Fruit fly (Drosophila melanogaster): ENCODE data around the gene Cyt-b5-r.

dm6 chr2L:16804376-16804934 is 13.9 kb upstream of the Cyt-b5-r start, which contains the start of gene CG13272:
- TF ChIP-seq OdsH (GFP tag; optimal IDR thresholded peaks at IDR 0.05): no peak
- no peak for TF ChIP-seq Hr78 (GFP tag; optimal IDR thresholded peaks at IDR 0.05)
- no peak for TF ChIP-seq psq (GFP tag; optimal IDR thresholded peaks at IDR 0.05)
- no peak for TF ChIP-seq Dfd (GFP tag; optimal IDR thresholded peaks at IDR 0.05)
- no peak for TF ChIP-seq br (GFP tag; optimal IDR thresholded peaks at IDR 0.05)
- no peak for TF ChIP-seq Abd-B (GFP tag; optimal IDR thresholded peaks at IDR 0.05)
- TF ChIP-seq Dif (GFP tag; optimal IDR thresholded peaks at IDR 0.05; ENCODE audit: partially characterized antibody): no peak
- no peak for TF ChIP-seq Myc (optimal IDR thresholded peaks at IDR 0.05)
- no peak for TF ChIP-seq Hr83 (GFP tag; optimal IDR thresholded peaks at IDR 0.05; ENCODE audit: poor library complexity, severe bottlenecking)
- TF ChIP-seq GATAd (GFP tag; optimal IDR thresholded peaks at IDR 0.05): no peak
- TF ChIP-seq usp (GFP tag; optimal IDR thresholded peaks at IDR 0.05): no peak
- TF ChIP-seq N (GFP tag; optimal IDR thresholded peaks at IDR 0.05): no peak
